Worm (Caenorhabditis elegans): ENCODE measurements around the gene fbxa-155.

- no peak for TF ChIP-seq cog-1 (tag; optimal IDR thresholded peaks at IDR 0.05)
- TF ChIP-seq flt-1 (GFP tag; IDR thresholded peaks at IDR 0.05) = no peak
Observed at ce11 chrIII:9984604-9985003, 25.4 kb downstream of the fbxa-155 start.

Data from whole organism, midembryonic.